Worm (Caenorhabditis elegans) whole organism, late embryonic: ENCODE measurements around the gene Y57E12AL.1.

Experiments used
- C38D4.7 ChIP-seq: fragments of 200-800 bp; sonication (Bioruptor generic); optimal IDR thresholded peaks from 2 replicates; lab custom pipeline; 2018; ENCODE audit warnings: mild to moderate bottlenecking, missing genetic modification characterization, moderate library complexity, missing compliant biosample characterization
- F13H6.1 ChIP-seq: sonication (generic microtip); optimal IDR thresholded peaks from 2 replicates; lab custom pipeline; 2016; ENCODE audit warnings: missing genetic modification characterization, missing compliant biosample characterization
- T23F11.4 ChIP-seq: fragments of 200-800 bp; sonication (Bioruptor generic); optimal IDR thresholded peaks from 2 replicates; lab custom pipeline; 2018; ENCODE audit warnings: mild to moderate bottlenecking, missing genetic modification characterization, missing compliant biosample characterization
- Y22D7AL.16 ChIP-seq: sonication (generic microtip); optimal IDR thresholded peaks from 2 replicates; lab custom pipeline; 2016; ENCODE audit warnings: missing genetic modification characterization, missing compliant biosample characterization
- ahr-1 ChIP-seq: sonication (generic microtip); optimal IDR thresholded peaks from 2 replicates; lab custom pipeline; 2016; ENCODE audit warnings: missing genetic modification characterization, missing compliant biosample characterization
- ama-1 ChIP-seq: fragments of 150-350 bp; optimal IDR thresholded peaks from 2 replicates; lab custom pipeline; 2014
- ceh-18 ChIP-seq: sonication (generic microtip); optimal IDR thresholded peaks from 2 replicates; lab custom pipeline; 2016; ENCODE audit warnings: missing genetic modification characterization, missing compliant biosample characterization
- ceh-19 ChIP-seq: fragments of 200-800 bp; sonication (Bioruptor generic); optimal IDR thresholded peaks from 2 replicates; lab custom pipeline; 2018; ENCODE audit warnings: mild to moderate bottlenecking, missing genetic modification characterization, missing compliant biosample characterization
- ceh-2 ChIP-seq: sonication (generic microtip); optimal IDR thresholded peaks from 2 replicates; lab custom pipeline; 2016; ENCODE audit warnings: missing genotype, missing genetic modification characterization, missing compliant biosample characterization
- ceh-30 ChIP-seq: fragments of 150-350 bp; optimal IDR thresholded peaks from 2 replicates; lab custom pipeline; 2014; ENCODE audit warnings: missing biosample characterization, missing genetic modification characterization
- ceh-31 ChIP-seq: sonication (generic microtip); optimal IDR thresholded peaks from 2 replicates; lab custom pipeline; 2016; ENCODE audit warnings: missing genetic modification characterization, missing compliant biosample characterization
- ceh-34 ChIP-seq: sonication (generic microtip); optimal IDR thresholded peaks from 2 replicates; lab custom pipeline; 2016; ENCODE audit warnings: mild to moderate bottlenecking, missing genetic modification characterization, missing compliant biosample characterization
- ceh-48 ChIP-seq: sonication (generic microtip); optimal IDR thresholded peaks from 2 replicates; lab custom pipeline; 2016; ENCODE audit warnings: missing genetic modification characterization, inconsistent platforms, missing compliant biosample characterization
- ceh-9 ChIP-seq: sonication (generic microtip); optimal IDR thresholded peaks from 2 replicates; lab custom pipeline; 2016; ENCODE audit warnings: mild to moderate bottlenecking, missing genetic modification characterization, inconsistent platforms, missing compliant biosample characterization
- che-1 ChIP-seq: sonication (generic microtip); optimal IDR thresholded peaks from 2 replicates; lab custom pipeline; 2016; ENCODE audit warnings: mild to moderate bottlenecking, missing genetic modification characterization, missing compliant biosample characterization
- dve-1 ChIP-seq: sonication (generic microtip); optimal IDR thresholded peaks from 2 replicates; lab custom pipeline; 2017; ENCODE audit warnings: antibody characterized with exemption, mild to moderate bottlenecking, missing genetic modification characterization, missing compliant biosample characterization
- elt-4 ChIP-seq: sonication (generic microtip); optimal IDR thresholded peaks from 2 replicates; lab custom pipeline; 2016; ENCODE audit warnings: missing genetic modification characterization, missing compliant biosample characterization
- ets-4 ChIP-seq: sonication (generic microtip); optimal IDR thresholded peaks from 2 replicates; lab custom pipeline; 2016; ENCODE audit warnings: missing genetic modification characterization, missing compliant biosample characterization
- fkh-6 ChIP-seq: sonication (generic microtip); optimal IDR thresholded peaks from 2 replicates; lab custom pipeline; 2016; ENCODE audit warnings: missing genetic modification characterization, missing compliant biosample characterization
- gmeb-2 ChIP-seq: sonication (generic microtip); optimal IDR thresholded peaks from 2 replicates; lab custom pipeline; 2016; ENCODE audit warnings: missing genetic modification characterization, inconsistent platforms, missing compliant biosample characterization
- hlh-13 ChIP-seq: fragments of 200-800 bp; sonication (Bioruptor generic); optimal IDR thresholded peaks from 2 replicates; lab custom pipeline; 2018; ENCODE audit warnings: mild to moderate bottlenecking, missing genetic modification characterization, missing compliant biosample characterization
- hlh-15 ChIP-seq: sonication (generic microtip); optimal IDR thresholded peaks from 2 replicates; lab custom pipeline; 2016; ENCODE audit warnings: missing genetic modification characterization, missing compliant biosample characterization
- hlh-8 ChIP-seq: sonication (generic microtip); optimal IDR thresholded peaks from 2 replicates; lab custom pipeline; 2016; ENCODE audit warnings: missing genotype, missing genetic modification characterization, missing compliant biosample characterization
- madf-2 ChIP-seq: sonication (generic microtip); optimal IDR thresholded peaks from 2 replicates; lab custom pipeline; 2017; ENCODE audit warnings: missing genetic modification characterization, missing compliant biosample characterization
- nhr-232 ChIP-seq: sonication (generic microtip); optimal IDR thresholded peaks from 2 replicates; lab custom pipeline; 2016; ENCODE audit warnings: missing genetic modification characterization, missing compliant biosample characterization
- odd-2 ChIP-seq: sonication (generic microtip); optimal IDR thresholded peaks from 2 replicates; lab custom pipeline; 2017; ENCODE audit warnings: antibody characterized with exemption, mild to moderate bottlenecking, missing genetic modification characterization, missing compliant biosample characterization
- pat-9 ChIP-seq: fragments of 200-800 bp; sonication (Bioruptor generic); optimal IDR thresholded peaks from 2 replicates; lab custom pipeline; 2018; ENCODE audit warnings: mild to moderate bottlenecking, missing genetic modification characterization, moderate library complexity, missing compliant biosample characterization
- pha-2 ChIP-seq: sonication (generic microtip); optimal IDR thresholded peaks from 2 replicates; lab custom pipeline; 2017; ENCODE audit warnings: mild to moderate bottlenecking, missing genetic modification characterization, missing compliant biosample characterization
- pha-4 ChIP-seq: fragments of 150-350 bp; optimal IDR thresholded peaks from 2 replicates; lab custom pipeline; 2018; ENCODE audit warnings: missing biosample characterization, missing genetic modification reagents, missing genetic modification characterization
- pqm-1 ChIP-seq: sonication (generic microtip); optimal IDR thresholded peaks from 2 replicates; lab custom pipeline; 2016; ENCODE audit warnings: missing genetic modification characterization, missing compliant biosample characterization
- ref-2 ChIP-seq: sonication (generic microtip); optimal IDR thresholded peaks from 2 replicates; lab custom pipeline; 2016; ENCODE audit warnings: missing genetic modification characterization, missing compliant biosample characterization
- sdc-2 ChIP-seq: sonication (generic microtip); optimal IDR thresholded peaks from 2 replicates; lab custom pipeline; 2016; ENCODE audit warnings: missing genotype, missing genetic modification characterization, missing compliant biosample characterization
- sox-4 ChIP-seq: sonication (generic microtip); optimal IDR thresholded peaks from 2 replicates; lab custom pipeline; 2017; ENCODE audit warnings: mild to moderate bottlenecking, missing genetic modification characterization, inconsistent platforms, missing compliant biosample characterization
- tbx-2 ChIP-seq: sonication (generic microtip); optimal IDR thresholded peaks from 2 replicates; lab custom pipeline; 2016; ENCODE audit warnings: missing genetic modification characterization, missing compliant biosample characterization
- tbx-7 ChIP-seq: sonication (generic microtip); optimal IDR thresholded peaks from 2 replicates; lab custom pipeline; 2016; ENCODE audit warnings: missing genotype, missing genetic modification characterization, missing compliant biosample characterization
- unc-42 ChIP-seq: sonication (generic microtip); optimal IDR thresholded peaks from 2 replicates; lab custom pipeline; 2016; ENCODE audit warnings: missing genotype, missing genetic modification characterization, missing compliant biosample characterization
- unc-55 ChIP-seq: sonication (generic microtip); optimal IDR thresholded peaks from 2 replicates; lab custom pipeline; 2017; ENCODE audit warnings: missing biosample characterization, missing genetic modification reagents, missing genetic modification characterization
- zip-5 ChIP-seq: sonication (generic microtip); optimal IDR thresholded peaks from 2 replicates; lab custom pipeline; 2016; ENCODE audit warnings: missing genetic modification characterization, missing compliant biosample characterization

Gene Y57E12AL.1

DNA sequence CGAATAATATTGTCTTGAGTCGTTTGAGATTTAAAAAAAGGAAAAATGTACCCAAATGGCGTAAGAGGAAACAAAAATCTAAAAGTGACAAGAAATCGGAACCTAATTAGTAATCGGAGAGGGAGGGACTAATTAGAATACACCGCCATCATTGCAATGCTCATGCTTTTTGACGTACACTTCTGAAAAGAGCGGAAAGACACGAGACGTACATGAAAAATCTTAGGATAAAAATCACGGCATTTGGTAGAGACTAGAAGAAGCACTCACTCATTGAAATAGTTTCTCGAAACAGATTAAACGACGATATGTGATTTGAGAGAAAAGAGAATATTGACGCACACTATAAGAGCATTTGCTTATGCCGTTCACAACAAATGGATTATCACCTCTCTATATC, 37.3 kb upstream of the Y57E12AL.1 start:
- TF ChIP-seq Y22D7AL.16 (tag; lab: Kevin White, UChicago) (no peak), tbx-2 (tag; lab: Kevin White, UChicago) (no peak), T23F11.4 (no peak), pha-2 (tag; lab: Kevin White, UChicago) (no peak), sox-4 (tag; lab: Kevin White, UChicago) (no peak), gmeb-2 (no peak), ama-1 (no peak), ceh-2 (tag; lab: Kevin White, UChicago) (no peak), madf-2 (tag; lab: Kevin White, UChicago) (no peak), pqm-1 (tag; lab: Kevin White, UChicago) (no peak), ceh-9 (tag; lab: Kevin White, UChicago) (no peak), F13H6.1 (tag; lab: Kevin White, UChicago) (no peak), pha-4 (no peak), ceh-30 (tag; lab: Kevin White, UChicago) (no peak), unc-55 (GFP tag; lab: Kevin White, UChicago) (no peak), nhr-232 (no peak), C38D4.7 (GFP tag; lab: Kevin White, UChicago) (no peak), ceh-18 (tag; lab: Kevin White, UChicago) (no peak)

DNA sequence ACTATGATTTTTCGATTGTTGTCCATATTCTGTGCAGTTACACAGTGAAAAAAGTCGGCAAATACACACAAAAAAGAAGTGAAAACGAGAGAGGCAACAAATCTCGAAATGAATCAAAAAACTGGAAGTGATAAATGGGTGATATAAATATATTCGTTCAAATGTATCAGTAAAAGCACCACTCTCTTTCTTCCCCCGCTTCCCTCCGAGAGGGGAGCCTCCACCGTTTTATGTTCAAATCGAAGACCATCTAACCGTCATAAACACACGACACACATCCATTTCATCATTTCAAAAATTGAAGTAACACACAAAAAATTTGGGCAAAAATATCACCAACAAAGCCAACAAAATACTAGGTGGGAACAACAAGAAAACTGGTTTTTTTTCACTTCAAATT, 33.3 kb upstream of the Y57E12AL.1 start, which contains the start of gene F20A1.6:
Gene F20A1.6 (minus strand): TSS at position 101 of the 400 bp plus-strand sequence.
- TF ChIP-seq tbx-7 (tag; lab: Kevin White, UChicago) = no peak
- no peak for TF ChIP-seq ceh-19 (GFP tag; lab: Kevin White, UChicago)
- no peak for TF ChIP-seq ama-1

DNA sequence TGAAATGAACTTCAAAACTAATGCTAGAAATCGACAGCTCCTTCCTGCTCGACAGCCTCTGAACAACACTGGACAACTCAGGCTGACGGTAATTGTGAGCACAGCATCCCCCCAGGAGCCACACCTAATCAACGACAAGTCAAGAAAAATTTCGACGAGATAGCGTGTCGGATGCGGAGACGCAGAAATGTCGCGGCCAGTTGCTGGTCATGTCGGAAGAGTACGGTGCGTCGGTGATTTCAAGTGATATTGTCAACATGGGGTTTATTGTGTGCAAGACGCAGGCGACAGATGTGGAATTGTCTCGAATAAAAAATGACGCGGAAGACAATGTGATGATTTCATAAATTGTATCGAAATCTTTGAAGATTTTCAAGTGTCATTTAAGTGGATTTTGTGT, 23.9 kb upstream of the Y57E12AL.1 start, which contains the start of gene twk-11:
Gene twk-11 (minus strand): TSS at position 101 of the 400 bp plus-strand sequence.
- TF ChIP-seq hlh-15 (tag; lab: Kevin White, UChicago) (no peak), ets-4 (tag; lab: Kevin White, UChicago) (no peak), pat-9 (tag; lab: Kevin White, UChicago) (no peak), odd-2 (tag; lab: Kevin White, UChicago) (no peak), fkh-6 (tag; lab: Kevin White, UChicago) (no peak), ceh-48 (tag; lab: Kevin White, UChicago) (no peak), ceh-31 (tag; lab: Kevin White, UChicago) (no peak), dve-1 (tag; lab: Kevin White, UChicago) (no peak), unc-42 (no peak), F13H6.1 (tag; lab: Kevin White, UChicago) (no peak), tbx-2 (tag; lab: Kevin White, UChicago) (no peak), pqm-1 (tag; lab: Kevin White, UChicago) (no peak)

DNA sequence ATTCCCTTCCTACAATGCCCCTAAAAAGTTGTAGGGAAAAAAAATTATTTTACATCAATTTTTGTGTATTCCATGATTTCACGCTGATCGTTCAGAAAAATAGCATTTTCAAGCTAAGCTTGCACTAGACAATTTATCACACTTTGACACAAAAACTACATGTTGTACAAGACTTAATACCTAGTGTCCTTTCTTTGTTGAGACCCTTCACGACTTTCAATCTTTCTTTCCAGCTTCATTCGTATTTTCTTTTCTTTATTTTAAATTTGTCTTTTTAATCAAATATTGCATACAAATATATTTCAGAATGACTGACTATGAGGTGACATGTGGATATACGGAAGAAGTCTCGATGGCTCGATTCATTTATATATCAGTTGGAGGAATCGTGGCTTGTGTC, 14.3 kb upstream of the Y57E12AL.1 start, which contains the start of gene F20A1.2:
Gene F20A1.2 (plus strand): TSS at position 301 of the 400 bp plus-strand sequence.
- TF ChIP-seq odd-2 (tag; lab: Kevin White, UChicago) (no peak), gmeb-2 (no peak), ref-2 (no peak), hlh-13 (no peak), che-1 (tag; lab: Kevin White, UChicago) (no peak), ceh-34 (tag; lab: Kevin White, UChicago) (no peak), tbx-2 (tag; lab: Kevin White, UChicago) (no peak), ceh-9 (tag; lab: Kevin White, UChicago) (no peak), elt-4 (tag; lab: Kevin White, UChicago) (no peak), zip-5 (no peak)
- TF ChIP-seq, all 69 proteins: peak for 0

- TF ChIP-seq sdc-2 (tag; lab: Kevin White, UChicago) (no peak), ahr-1 (tag; lab: Kevin White, UChicago) (no peak), pat-9 (tag; lab: Kevin White, UChicago) (no peak), madf-2 (tag; lab: Kevin White, UChicago) (no peak), hlh-13 (no peak), hlh-8 (tag; lab: Kevin White, UChicago) (no peak)
- TF ChIP-seq, all 69 proteins: peak for 0
Measured at ce11 chrV:7047512-7047911, 12.8 kb upstream of the Y57E12AL.1 start, which contains the start of gene F20A1.8. Gene F20A1.8, minus strand, starts transcription at chrV:7047612.
